Worm (Caenorhabditis elegans) whole organism, L1 larva: Measurements from ENCODE around the gene C55A6.1.

Experiments used
- C34B4.2 ChIP-seq: sonication (generic microtip); optimal IDR thresholded peaks from 2 replicates; lab custom pipeline; 2017; ENCODE audit warnings: mild to moderate bottlenecking, missing genetic modification characterization, missing compliant biosample characterization
- aly-2 ChIP-seq: fragments of 150-350 bp; optimal IDR thresholded peaks from 2 replicates; lab custom pipeline; 2014; ENCODE audit warnings: missing biosample characterization, missing genetic modification characterization
- blmp-1 ChIP-seq: fragments of 150-350 bp; optimal IDR thresholded peaks from 2 replicates; lab custom pipeline; 2014; ENCODE audit warnings: missing biosample characterization, missing genetic modification characterization
- ceh-63 ChIP-seq: fragments of 200-800 bp; sonication (Bioruptor generic); optimal IDR thresholded peaks from 2 replicates; lab custom pipeline; 2018; ENCODE audit warnings: mild to moderate bottlenecking, missing genetic modification characterization, missing compliant biosample characterization
- ceh-82 ChIP-seq, 3 experiments: fragments of 150-350 bp in 1 of 3; sonication (generic microtip) in 2 of 3; optimal IDR thresholded peaks; 2 replicates each; lab custom pipeline; 2014 to 2017; ENCODE audit warnings: missing biosample characterization in 3 of 3, missing genetic modification characterization in 3 of 3
- dsc-1 ChIP-seq: sonication (generic microtip); optimal IDR thresholded peaks from 2 replicates; lab custom pipeline; 2016; ENCODE audit warnings: mild to moderate bottlenecking, missing genetic modification characterization, missing compliant biosample characterization
- efl-1 ChIP-seq, 4 experiments: fragments of 150-350 bp; optimal IDR thresholded peaks in 3 of 4; peaks in 1 of 4; 1 replicate in 1 of 4; 2 replicates in 3 of 4; lab custom pipeline; 2014; ENCODE audit warnings: missing biosample characterization in 2 of 4, missing genetic modification characterization in 2 of 4, missing genetic modification reagents in 2 of 4
- efl-3 ChIP-seq: fragments of 200-800 bp; sonication (Bioruptor generic); optimal IDR thresholded peaks from 2 replicates; lab custom pipeline; 2018; ENCODE audit warnings: mild to moderate bottlenecking, missing genetic modification characterization, missing compliant biosample characterization
- elt-3 ChIP-seq, 6 experiments: fragments of 150-350 bp in 1 of 6; sonication (generic microtip); optimal IDR thresholded peaks; 2 replicates each; lab custom pipeline; 2017 to 2018; ENCODE audit warnings: missing biosample characterization in 6 of 6, missing genetic modification characterization in 6 of 6, inconsistent platforms in 1 of 6
- fkh-4 ChIP-seq: sonication (generic microtip); optimal IDR thresholded peaks from 2 replicates; lab custom pipeline; 2016; ENCODE audit warnings: missing compliant biosample characterization, missing genetic modification characterization, borderline replicate concordance
- hlh-17 ChIP-seq: fragments of 200-800 bp; sonication (Bioruptor generic); optimal IDR thresholded peaks from 2 replicates; lab custom pipeline; 2018; ENCODE audit warnings: missing genetic modification characterization, mild to moderate bottlenecking, missing compliant biosample characterization, moderate library complexity, borderline replicate concordance
- lin-13 ChIP-seq: fragments of 150-350 bp; optimal IDR thresholded peaks from 2 replicates; lab custom pipeline; 2014; ENCODE audit warnings: missing biosample characterization, missing genetic modification reagents, missing genetic modification characterization
- lin-14 ChIP-seq: fragments of 200-800 bp; sonication (Bioruptor generic); optimal IDR thresholded peaks from 2 replicates; lab custom pipeline; 2018; ENCODE audit warnings: mild to moderate bottlenecking, missing genetic modification characterization, moderate library complexity, missing compliant biosample characterization
- lin-15B ChIP-seq: fragments of 150-350 bp; sonication (generic microtip); optimal IDR thresholded peaks from 3 replicates; lab custom pipeline; 2014; ENCODE audit warnings: missing biosample characterization, missing genetic modification characterization
- mdl-1 ChIP-seq, 2 experiments: fragments of 150-350 bp; optimal IDR thresholded peaks; 2 replicates each; lab custom pipeline; 2014 to 2017; ENCODE audit warnings: missing biosample characterization in 2 of 2, missing genetic modification characterization in 2 of 2, inconsistent platforms in 1 of 2
- mef-2 ChIP-seq: fragments of 150-350 bp; optimal IDR thresholded peaks from 2 replicates; lab custom pipeline; 2014; ENCODE audit warnings: missing biosample characterization, missing genetic modification characterization
- nhr-20 ChIP-seq: sonication (generic microtip); optimal IDR thresholded peaks from 2 replicates; lab custom pipeline; 2016; ENCODE audit warnings: mild to moderate bottlenecking, missing genetic modification characterization, missing compliant biosample characterization
- nhr-71 ChIP-seq: sonication (generic microtip); optimal IDR thresholded peaks from 2 replicates; lab custom pipeline; 2016; ENCODE audit warnings: mild to moderate bottlenecking, missing genetic modification characterization, moderate library complexity, missing compliant biosample characterization
- nhr-84 ChIP-seq: sonication (generic microtip); optimal IDR thresholded peaks from 2 replicates; lab custom pipeline; 2017; ENCODE audit warnings: missing biosample characterization, missing genetic modification characterization
- nhr-85 ChIP-seq: sonication (generic microtip); peaks from one replicate; lab custom pipeline; 2016; ENCODE audit warnings: missing genetic modification characterization, inconsistent platforms, missing compliant biosample characterization
- nhr-90 ChIP-seq: sonication (generic microtip); optimal IDR thresholded peaks from 2 replicates; lab custom pipeline; 2016; ENCODE audit warnings: mild to moderate bottlenecking, missing genetic modification characterization, missing compliant biosample characterization; ENCODE audit not compliant: poor library complexity
- pag-3 ChIP-seq: sonication (generic microtip); optimal IDR thresholded peaks from 2 replicates; lab custom pipeline; 2017; ENCODE audit warnings: missing genetic modification characterization, mild to moderate bottlenecking, missing compliant biosample characterization, antibody characterized with exemption, borderline replicate concordance; ENCODE audit not compliant: insufficient read depth
- pax-3 ChIP-seq: fragments of 200-800 bp; sonication (Bioruptor generic); optimal IDR thresholded peaks from 2 replicates; lab custom pipeline; 2018; ENCODE audit warnings: mild to moderate bottlenecking, missing genetic modification characterization, moderate library complexity, missing compliant biosample characterization
- pqm-1 ChIP-seq: sonication (generic microtip); optimal IDR thresholded peaks from 3 replicates; lab custom pipeline; 2017; ENCODE audit warnings: missing biosample characterization, missing genetic modification characterization
- skn-1 ChIP-seq: fragments of 150-350 bp; optimal IDR thresholded peaks from 2 replicates; lab custom pipeline; 2014; ENCODE audit warnings: missing biosample characterization, missing genetic modification characterization
- snu-23 ChIP-seq: sonication (generic microtip); optimal IDR thresholded peaks from 2 replicates; lab custom pipeline; 2016; ENCODE audit warnings: missing genetic modification characterization, missing compliant biosample characterization
- sptf-1 ChIP-seq: fragments of 150-350 bp; optimal IDR thresholded peaks from 2 replicates; lab custom pipeline; 2014; ENCODE audit warnings: missing biosample characterization, missing genetic modification characterization
- swsn-7 ChIP-seq: sonication (generic microtip); optimal IDR thresholded peaks from 2 replicates; lab custom pipeline; 2016; ENCODE audit warnings: missing genetic modification characterization, missing compliant biosample characterization
- tbx-2 ChIP-seq: sonication (generic microtip); optimal IDR thresholded peaks from 2 replicates; lab custom pipeline; 2016; ENCODE audit warnings: missing genetic modification characterization, missing compliant biosample characterization
- unc-98 ChIP-seq: fragments of 200-800 bp; sonication (Bioruptor generic); IDR thresholded peaks from 2 replicates; pipeline ENCODE4 v1.3.6; 2022; ENCODE audit warnings: missing genetic modification characterization, missing compliant biosample characterization
- xbp-1 ChIP-seq: sonication (generic microtip); optimal IDR thresholded peaks from 2 replicates; lab custom pipeline; 2016; ENCODE audit warnings: missing genetic modification characterization, missing compliant biosample characterization
- zip-4 ChIP-seq: fragments of 200-800 bp; sonication (Bioruptor generic); optimal IDR thresholded peaks from 2 replicates; lab custom pipeline; 2018; ENCODE audit warnings: mild to moderate bottlenecking, missing genetic modification characterization, moderate library complexity, missing compliant biosample characterization

Gene C55A6.1

ce11 chrV:11516141-11516591 is 11.4 kb upstream of the C55A6.1 start, which contains the start of gene sdz-8:
Gene sdz-8, minus strand, starts transcription at chrV:11516191.
- TF ChIP-seq hlh-17 (GFP tag; lab: Kevin White, UChicago) (no peak), fkh-4 (tag; lab: Kevin White, UChicago) (no peak), snu-23 (no peak), mef-2 (tag; lab: Kevin White, UChicago) (no peak), efl-1 (optimal IDR thresholded peaks at IDR 0.05; lab: Kevin White, UChicago) (no peak), efl-1 (GFP tag; optimal IDR thresholded peaks at IDR 0.05 in 1 of 2; lab: Kevin White, UChicago) (peak in 1 of 2 experiments; percentile 58), skn-1 (tag; lab: Kevin White, UChicago) (peak; percentile 93), lin-14 (GFP tag; lab: Kevin White, UChicago) (peak; percentile 26), ceh-63 (GFP tag; lab: Kevin White, UChicago) (no peak)

ce11 chrV:11515145-11515544 is 10.4 kb upstream of the C55A6.1 start:
- TF ChIP-seq efl-1 (optimal IDR thresholded peaks at IDR 0.05; lab: Kevin White, UChicago) (no peak), efl-1 (GFP tag; optimal IDR thresholded peaks at IDR 0.05 in 1 of 2; lab: Kevin White, UChicago) (peak in 1 of 2 experiments; percentile 31), nhr-84 (tag; lab: Kevin White, UChicago) (no peak), dsc-1 (tag; lab: Kevin White, UChicago) (peak; percentile 21)

- TF ChIP-seq lin-13 (no peak), mdl-1 (tag; optimal IDR thresholded peaks at IDR 0.05; lab: Kevin White, UChicago) (no peak), pag-3 (tag; lab: Kevin White, UChicago) (no peak), efl-3 (no peak), swsn-7 (tag; lab: Kevin White, UChicago) (no peak), sptf-1 (tag; lab: Kevin White, UChicago) (no peak), aly-2 (tag; lab: Kevin White, UChicago) (no peak), pax-3 (tag; lab: Kevin White, UChicago) (no peak), tbx-2 (tag; lab: Kevin White, UChicago) (no peak), C34B4.2 (tag; lab: Kevin White, UChicago) (no peak), lin-15B (tag; lab: Kevin White, UChicago) (no peak)
These were observed 9.9 kb upstream of the C55A6.1 start, which contains the start of gene C55A6.6 for ce11 chrV:11514677-11515076. Gene C55A6.6, minus strand, starts transcription at chrV:11514737.

- TF ChIP-seq elt-3 (tag; optimal IDR thresholded peaks at IDR 0.05; lab: Kevin White, UChicago) (no peak), mdl-1 (tag; optimal IDR thresholded peaks at IDR 0.05; lab: Kevin White, UChicago) (no peak), unc-98 (no peak), skn-1 (tag; lab: Kevin White, UChicago) (no peak), ceh-82 (tag; optimal IDR thresholded peaks at IDR 0.05; lab: Kevin White, UChicago) (no peak), nhr-90 (no peak), efl-1 (optimal IDR thresholded peaks at IDR 0.05; lab: Kevin White, UChicago) (no peak), efl-1 (GFP tag; optimal IDR thresholded peaks at IDR 0.05 in 1 of 2; lab: Kevin White, UChicago) (no peak), nhr-71 (tag; lab: Kevin White, UChicago) (no peak)
These were observed 8.7 kb upstream of the C55A6.1 start, which contains the start of gene C55A6.3 for ce11 chrV:11513432-11513831. Gene C55A6.3, minus strand, starts transcription at chrV:11513532.

- TF ChIP-seq lin-14 (GFP tag; lab: Kevin White, UChicago), result peak; percentile 55
- TF ChIP-seq blmp-1, result peak; percentile 62
- TF ChIP-seq efl-1 (optimal IDR thresholded peaks at IDR 0.05; lab: Kevin White, UChicago), result no peak
- TF ChIP-seq efl-1 (GFP tag; optimal IDR thresholded peaks at IDR 0.05 in 1 of 2; lab: Kevin White, UChicago), result peak in 1 of 2 experiments; percentile 70
- TF ChIP-seq nhr-85 (tag; lab: Kevin White, UChicago), result peak; percentile 77
- TF ChIP-seq pag-3 (tag; lab: Kevin White, UChicago), result peak; percentile 57
- no peak for TF ChIP-seq mdl-1 (tag; optimal IDR thresholded peaks at IDR 0.05; lab: Kevin White, UChicago)
- peak; percentile 21 for TF ChIP-seq skn-1 (tag; lab: Kevin White, UChicago)
- TF ChIP-seq nhr-20, result peak; percentile 7
- TF ChIP-seq xbp-1 (tag; lab: Kevin White, UChicago), result no peak
- no peak for TF ChIP-seq lin-15B (tag; lab: Kevin White, UChicago)
- no peak for TF ChIP-seq zip-4 (GFP tag; lab: Kevin White, UChicago)
- peak; percentile 5 for TF ChIP-seq snu-23
- TF ChIP-seq elt-3 (tag; optimal IDR thresholded peaks at IDR 0.05; lab: Kevin White, UChicago), result peak in 3 of 6 experiments; percentile 6 to 62 (median 62)
- no peak for TF ChIP-seq pqm-1 (tag; lab: Kevin White, UChicago)
These were observed 4.0 kb upstream of the C55A6.1 start, which contains the start of gene ttll-5 for ce11 chrV:11508773-11509172. Gene ttll-5, plus strand, starts transcription at chrV:11509060.
